Worm (Caenorhabditis elegans) whole organism, L4 larva: ENCODE data around the gene mrpl-4.

Source experiments
- D1046.2 ChIP-seq: fragments of 200-800 bp; sonication (Bioruptor generic); IDR thresholded peaks from 2 replicates; pipeline ENCODE4 v1.3.6; 2022; ENCODE audit warnings: missing genetic modification characterization, missing compliant biosample characterization
- F37D6.2 ChIP-seq: sonication (generic microtip); optimal IDR thresholded peaks from 2 replicates; lab custom pipeline; 2016; ENCODE audit warnings: mild to moderate bottlenecking, missing genetic modification characterization, missing compliant biosample characterization
- F44E2.7 ChIP-seq: fragments of 200-800 bp; sonication (Bioruptor generic); IDR thresholded peaks from 2 replicates; pipeline ENCODE4 v2.1.2; 2022; ENCODE audit warnings: missing genetic modification characterization, missing compliant biosample characterization
- R02D3.7 ChIP-seq: fragments of 150-350 bp; sonication (generic microtip); optimal IDR thresholded peaks from 3 replicates; lab custom pipeline; 2014; ENCODE audit warnings: missing biosample characterization, missing genetic modification characterization
- T20F7.1 ChIP-seq: fragments of 200-800 bp; sonication (Bioruptor generic); optimal IDR thresholded peaks from 2 replicates; lab custom pipeline; 2018; ENCODE audit warnings: mild to moderate bottlenecking, missing genetic modification characterization, missing compliant biosample characterization
- T26A8.4 ChIP-seq: fragments of 200-800 bp; sonication (Bioruptor generic); IDR thresholded peaks from 2 replicates; pipeline ENCODE4 v1.3.6; 2022; ENCODE audit warnings: missing genetic modification characterization, missing compliant biosample characterization
- Y105C5A.15 ChIP-seq: fragments of 200-800 bp; sonication (Bioruptor generic); IDR thresholded peaks from 2 replicates; pipeline ENCODE4 v1.3.6; 2022; ENCODE audit warnings: missing genetic modification characterization, missing compliant biosample characterization
- Y48G9A.11 ChIP-seq: fragments of 200-800 bp; sonication (Bioruptor generic); IDR thresholded peaks from 2 replicates; pipeline ENCODE4 v1.3.6; 2022; ENCODE audit warnings: missing genetic modification reagents, missing genetic modification characterization, missing compliant biosample characterization
- ceh-20 ChIP-seq: fragments of 200-800 bp; sonication (Bioruptor generic); IDR thresholded peaks from 2 replicates; pipeline ENCODE4 v1.3.6; 2022; ENCODE audit warnings: missing genetic modification reagents, missing genetic modification characterization, missing compliant biosample characterization
- daf-12 ChIP-seq: fragments of 150-350 bp; optimal IDR thresholded peaks from 2 replicates; lab custom pipeline; 2014; ENCODE audit warnings: missing biosample characterization, missing genetic modification reagents, missing genetic modification characterization
- daf-16 ChIP-seq, 3 experiments: sonication (generic microtip); optimal IDR thresholded peaks; 2 replicates each; lab custom pipeline; 2016 to 2017; ENCODE audit warnings: missing genetic modification characterization in 3 of 3, missing genetic modification reagents in 3 of 3, mild to moderate bottlenecking in 2 of 3, missing compliant biosample characterization in 2 of 3, missing biosample characterization in 1 of 3, moderate library complexity in 1 of 3
- duxl-1 ChIP-seq: sonication (generic microtip); optimal IDR thresholded peaks from 2 replicates; lab custom pipeline; 2016; ENCODE audit warnings: mild to moderate bottlenecking, missing genetic modification characterization, moderate library complexity, missing compliant biosample characterization; ENCODE audit not compliant: poor library complexity
- dve-1 ChIP-seq: sonication (generic microtip); optimal IDR thresholded peaks from 2 replicates; lab custom pipeline; 2017; ENCODE audit warnings: antibody characterized with exemption, mild to moderate bottlenecking, missing genetic modification characterization, missing compliant biosample characterization; ENCODE audit not compliant: insufficient read depth
- egl-27 ChIP-seq: sonication (generic microtip); optimal IDR thresholded peaks from 3 replicates; lab custom pipeline; 2017; ENCODE audit warnings: missing biosample characterization, missing genetic modification reagents, missing genetic modification characterization
- fos-1 ChIP-seq: fragments of 150-350 bp; optimal IDR thresholded peaks from 2 replicates; lab custom pipeline; 2014; ENCODE audit warnings: missing biosample characterization, missing genetic modification characterization
- hlh-11 ChIP-seq: fragments of 200-800 bp; sonication (Bioruptor generic); optimal IDR thresholded peaks from 2 replicates; lab custom pipeline; 2018; ENCODE audit warnings: mild to moderate bottlenecking, missing genetic modification characterization, missing compliant biosample characterization
- hlh-30 ChIP-seq: sonication (generic microtip); optimal IDR thresholded peaks from 2 replicates; lab custom pipeline; 2017; ENCODE audit warnings: antibody characterized with exemption, mild to moderate bottlenecking, missing genetic modification characterization, missing compliant biosample characterization; ENCODE audit not compliant: insufficient read depth
- jun-1 ChIP-seq: fragments of 150-350 bp; optimal IDR thresholded peaks from 2 replicates; lab custom pipeline; 2014; ENCODE audit warnings: missing biosample characterization, missing genetic modification reagents, missing genetic modification characterization
- lin-13 ChIP-seq: fragments of 150-350 bp; optimal IDR thresholded peaks from 2 replicates; lab custom pipeline; 2014; ENCODE audit warnings: missing biosample characterization, missing genetic modification reagents, missing genetic modification characterization
- lin-29 ChIP-seq: fragments of 200-800 bp; sonication (Bioruptor generic); IDR thresholded peaks from 2 replicates; pipeline ENCODE4 v1.3.6; 2022; ENCODE audit warnings: missing genetic modification reagents, missing genetic modification characterization, missing compliant biosample characterization
- lin-38 ChIP-seq: fragments of 200-800 bp; sonication (Bioruptor generic); IDR thresholded peaks from 2 replicates; pipeline ENCODE4 v1.3.6; 2022; ENCODE audit warnings: missing genetic modification reagents, missing genetic modification characterization, missing compliant biosample characterization
- lsy-2 ChIP-seq, 2 experiments: fragments of 150-350 bp in 1 of 2; sonication (generic microtip) in 1 of 2; optimal IDR thresholded peaks; 2 replicates each; lab custom pipeline; 2014 to 2017; ENCODE audit warnings: missing biosample characterization in 2 of 2, missing genetic modification characterization in 2 of 2
- mdl-1 ChIP-seq, 2 experiments: fragments of 150-350 bp in 1 of 2; sonication (generic microtip) in 1 of 2; optimal IDR thresholded peaks; 2 replicates each; lab custom pipeline; 2014 to 2017; ENCODE audit warnings: missing biosample characterization in 2 of 2, missing genetic modification characterization in 2 of 2
- nhr-111 ChIP-seq: fragments of 200-800 bp; sonication (Bioruptor generic); optimal IDR thresholded peaks from 2 replicates; lab custom pipeline; 2018; ENCODE audit warnings: mild to moderate bottlenecking, missing genetic modification characterization, missing compliant biosample characterization
- nhr-237 ChIP-seq: sonication (generic microtip); optimal IDR thresholded peaks from 2 replicates; lab custom pipeline; 2017; ENCODE audit warnings: missing biosample characterization, missing genetic modification characterization
- nhr-28 ChIP-seq: fragments of 150-350 bp; optimal IDR thresholded peaks from 2 replicates; lab custom pipeline; 2014; ENCODE audit warnings: missing biosample characterization, missing genetic modification characterization
- nhr-42 ChIP-seq: fragments of 200-800 bp; sonication (Bioruptor generic); IDR thresholded peaks from 2 replicates; pipeline ENCODE4 v1.3.6; 2022; ENCODE audit warnings: missing genetic modification characterization, missing compliant biosample characterization
- nhr-77 ChIP-seq: fragments of 150-350 bp; optimal IDR thresholded peaks from 2 replicates; lab custom pipeline; 2014; ENCODE audit warnings: missing biosample characterization, missing genetic modification characterization
- php-3 ChIP-seq: fragments of 200-800 bp; sonication (Bioruptor generic); IDR thresholded peaks from 2 replicates; pipeline ENCODE4 v1.3.6; 2022; ENCODE audit warnings: missing genetic modification reagents, missing genetic modification characterization, missing compliant biosample characterization
- saeg-2 ChIP-seq: fragments of 200-800 bp; sonication (Bioruptor generic); IDR thresholded peaks from 2 replicates; pipeline ENCODE4 v1.3.6; 2022; ENCODE audit warnings: missing genetic modification reagents, missing genetic modification characterization, missing compliant biosample characterization
- sdz-12 ChIP-seq: fragments of 200-800 bp; sonication (Bioruptor generic); optimal IDR thresholded peaks from 2 replicates; lab custom pipeline; 2018; ENCODE audit warnings: mild to moderate bottlenecking, missing genetic modification characterization, missing compliant biosample characterization
- set-16 ChIP-seq: fragments of 200-800 bp; sonication (Bioruptor generic); IDR thresholded peaks from 2 replicates; pipeline ENCODE4 v1.3.6; 2022; ENCODE audit warnings: missing genetic modification reagents, missing genetic modification characterization, missing compliant biosample characterization
- snpc-1.2 ChIP-seq: fragments of 200-800 bp; sonication (Bioruptor generic); IDR thresholded peaks from 2 replicates; pipeline ENCODE4 v1.3.6; 2022; ENCODE audit warnings: missing genetic modification reagents, missing genetic modification characterization, missing compliant biosample characterization
- snpc-4 ChIP-seq: fragments of 150-350 bp; optimal IDR thresholded peaks from 2 replicates; lab custom pipeline; 2014; ENCODE audit warnings: missing biosample characterization, missing genetic modification characterization
- spr-1 ChIP-seq: sonication (generic microtip); optimal IDR thresholded peaks from 2 replicates; lab custom pipeline; 2016; ENCODE audit warnings: mild to moderate bottlenecking, missing genetic modification characterization, missing compliant biosample characterization
- tag-97 ChIP-seq: fragments of 200-800 bp; sonication (Bioruptor generic); IDR thresholded peaks from 2 replicates; pipeline ENCODE4 v1.3.6; 2022; ENCODE audit warnings: missing genetic modification characterization, missing compliant biosample characterization
- unc-130 ChIP-seq: sonication (generic microtip); optimal IDR thresholded peaks from 2 replicates; lab custom pipeline; 2016; ENCODE audit warnings: missing genetic modification reagents, missing genetic modification characterization, missing compliant biosample characterization
- unc-62 ChIP-seq, 3 experiments: fragments of 150-350 bp in 1 of 3; sonication (generic microtip); optimal IDR thresholded peaks in 2 of 3; peaks in 1 of 3; 1 replicate in 1 of 3; 2 replicates in 2 of 3; lab custom pipeline; 2014 to 2017; ENCODE audit warnings: missing biosample characterization in 3 of 3, missing genetic modification characterization in 3 of 3, missing genetic modification reagents in 3 of 3, missing genotype in 1 of 3
- zip-2 ChIP-seq: fragments of 150-350 bp; optimal IDR thresholded peaks from 2 replicates; lab custom pipeline; 2014; ENCODE audit warnings: missing biosample characterization, missing genetic modification characterization
- ztf-11 ChIP-seq: fragments of 150-350 bp; optimal IDR thresholded peaks from 2 replicates; lab custom pipeline; 2014; ENCODE audit warnings: missing biosample characterization, missing genetic modification characterization

mrpl-4 gene

DNA sequence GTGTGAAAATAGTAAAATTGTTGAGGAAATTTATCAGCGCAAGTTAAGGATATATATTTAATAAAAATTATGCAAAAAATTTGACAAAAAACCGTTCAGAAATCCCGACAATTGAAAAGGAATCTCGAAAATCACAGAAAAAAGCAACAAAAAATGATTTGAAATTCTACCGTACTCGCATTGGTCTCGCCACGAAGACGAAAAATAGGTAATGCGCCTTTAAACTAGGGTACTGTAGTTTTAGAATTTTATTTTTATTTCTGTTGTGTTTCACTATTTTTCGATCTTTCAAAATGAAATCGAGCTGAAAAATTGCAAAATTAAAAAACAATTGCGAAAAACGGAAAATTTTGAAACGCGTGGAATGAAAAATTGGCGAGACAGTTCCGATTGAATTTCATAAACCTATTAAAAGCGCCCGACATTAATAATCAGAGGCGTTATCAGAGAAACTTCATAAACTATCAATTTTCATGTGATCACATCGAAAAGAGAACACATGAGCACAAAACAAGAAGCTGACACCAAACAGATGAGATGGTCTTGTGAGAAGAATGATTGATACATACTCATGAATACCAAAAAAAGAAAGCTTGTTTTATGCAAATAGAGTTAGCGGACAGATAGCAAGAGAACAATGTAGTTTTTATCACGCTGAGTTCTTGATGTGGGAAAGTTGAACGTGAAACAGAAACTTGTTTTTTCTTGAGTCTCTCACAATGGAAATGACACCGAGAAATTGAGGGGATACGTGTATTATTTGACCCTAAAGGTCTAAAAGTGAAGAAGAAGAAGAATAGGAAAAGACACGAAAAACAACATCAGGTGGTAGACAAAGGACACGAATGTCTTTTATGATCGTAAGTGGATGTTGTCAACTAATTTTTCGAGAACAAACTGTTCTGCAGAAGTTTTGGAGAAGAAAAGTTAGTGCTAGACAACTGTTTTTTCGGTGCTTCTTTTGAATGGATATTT is 41.9 kb upstream of the mrpl-4 start (continued):
- TF ChIP-seq duxl-1 (tag; lab: Kevin White, UChicago), result no peak
- 0 out of 2 replicates have a peak, but pooled peaks have one; percentile 35 for TF ChIP-seq ceh-20 (GFP tag; lab: Robert Waterston, UW)
- peak in 1 of 2 experiments; percentile 76 for TF ChIP-seq unc-62 (GFP tag; optimal IDR thresholded peaks at IDR 0.05 in 1 of 2; lab: Kevin White, UChicago)
- no peak for TF ChIP-seq unc-62 (tag; optimal IDR thresholded peaks at IDR 0.05; lab: Kevin White, UChicago)
- 0 out of 2 replicates have a peak, but pooled peaks have one; percentile 5 for TF ChIP-seq lin-38
- no peak for TF ChIP-seq daf-16 (GFP tag; optimal IDR thresholded peaks at IDR 0.05; lab: Kevin White, UChicago)
- peak; percentile 76 for TF ChIP-seq daf-16 (tag; optimal IDR thresholded peaks at IDR 0.05; lab: Kevin White, UChicago)
- TF ChIP-seq ztf-11 (tag; lab: Kevin White, UChicago), result no peak
- TF ChIP-seq T26A8.4, result no peak
- TF ChIP-seq nhr-42, result no peak
- TF ChIP-seq lin-29 (GFP tag; lab: Robert Waterston, UW), result no peak
- TF ChIP-seq F44E2.7 (GFP tag; lab: Robert Waterston, UW), result no peak
- no peak for TF ChIP-seq F37D6.2 (tag; lab: Kevin White, UChicago)
- peak; percentile 93 for TF ChIP-seq hlh-11 (tag; lab: Kevin White, UChicago)
- peak in 1 of 2 experiments; percentile 42 for TF ChIP-seq lsy-2 (tag; optimal IDR thresholded peaks at IDR 0.05; lab: Kevin White, UChicago)
- peak; percentile 19; the same call in 1 of the 2 replicates for TF ChIP-seq Y48G9A.11 (GFP tag; lab: Robert Waterston, UW)
- TF ChIP-seq tag-97 (GFP tag; lab: Robert Waterston, UW), result no peak
- TF ChIP-seq spr-1 (tag; lab: Kevin White, UChicago), result no peak
- peak; percentile 69 for TF ChIP-seq nhr-77
- no peak for TF ChIP-seq fos-1
- TF ChIP-seq nhr-111 (GFP tag; lab: Kevin White, UChicago), result no peak
- TF ChIP-seq D1046.2, result no peak
- TF ChIP-seq nhr-237, result no peak
- no peak for TF ChIP-seq daf-12 (tag; lab: Kevin White, UChicago)
- peak in 1 of 2 experiments; percentile 44 for TF ChIP-seq mdl-1 (tag; optimal IDR thresholded peaks at IDR 0.05; lab: Kevin White, UChicago)
- no peak for TF ChIP-seq zip-2 (tag; lab: Kevin White, UChicago)
- 0 out of 2 replicates have a peak, but pooled peaks have one; percentile 36 for TF ChIP-seq snpc-1.2 (GFP tag; lab: Robert Waterston, UW)
- no peak for TF ChIP-seq snpc-4 (tag; lab: Kevin White, UChicago)
- TF ChIP-seq unc-130 (GFP tag; lab: Kevin White, UChicago), result no peak
- no peak for TF ChIP-seq Y105C5A.15 (GFP tag; lab: Robert Waterston, UW)
- TF ChIP-seq nhr-28, result peak; percentile 78
- no peak for TF ChIP-seq R02D3.7 (tag; lab: Kevin White, UChicago)
- TF ChIP-seq dve-1 (tag; lab: Kevin White, UChicago), result peak; percentile 87
- peak; percentile 78 for TF ChIP-seq php-3
- TF ChIP-seq T20F7.1, result peak; percentile 22
- TF ChIP-seq lin-13 (GFP tag; lab: Kevin White, UChicago), result no peak
- no peak for TF ChIP-seq saeg-2 (GFP tag; lab: Robert Waterston, UW)
- TF ChIP-seq sdz-12 (GFP tag; lab: Kevin White, UChicago), result no peak
- TF ChIP-seq hlh-30, result peak; percentile 86
- no peak for TF ChIP-seq egl-27 (tag; lab: Kevin White, UChicago)
- TF ChIP-seq set-16, result no peak
- TF ChIP-seq jun-1 (tag; lab: Kevin White, UChicago), result no peak
